Worm (Caenorhabditis elegans) whole organism, L2 larva: ENCODE results near the gene C52B9.10.
A peak's percentile ranks its signal among the peaks of the same experiment; 100 is the strongest.

Experiments
- C34F6.9 ChIP-seq: fragments of 150-350 bp; optimal IDR thresholded peaks from 2 replicates; lab custom pipeline; 2014; ENCODE audit warnings: missing biosample characterization, missing genetic modification characterization
- F13H6.1 ChIP-seq: sonication (generic microtip); optimal IDR thresholded peaks from 2 replicates; lab custom pipeline; 2016; ENCODE audit warnings: missing genetic modification characterization, missing compliant biosample characterization
- R02D3.7 ChIP-seq: fragments of 150-350 bp; optimal IDR thresholded peaks from 2 replicates; lab custom pipeline; 2014; ENCODE audit warnings: missing biosample characterization, missing genetic modification characterization
- ZK546.5 ChIP-seq: sonication (generic microtip); optimal IDR thresholded peaks from 2 replicates; lab custom pipeline; 2017; ENCODE audit warnings: missing biosample characterization, missing genetic modification characterization
- aly-2 ChIP-seq: fragments of 150-350 bp; optimal IDR thresholded peaks from 2 replicates; lab custom pipeline; 2014; ENCODE audit warnings: missing biosample characterization, missing genetic modification characterization
- ceh-16 ChIP-seq: fragments of 150-350 bp; optimal IDR thresholded peaks from 2 replicates; lab custom pipeline; 2014; ENCODE audit warnings: missing biosample characterization, missing genetic modification characterization
- ceh-82 ChIP-seq: fragments of 150-350 bp; optimal IDR thresholded peaks from 2 replicates; lab custom pipeline; 2014; ENCODE audit warnings: missing biosample characterization, missing genetic modification characterization
- crh-2 ChIP-seq: sonication (generic microtip); optimal IDR thresholded peaks from 2 replicates; lab custom pipeline; 2017; ENCODE audit warnings: missing biosample characterization, missing genetic modification characterization
- dmd-4 ChIP-seq: sonication (generic microtip); optimal IDR thresholded peaks from 2 replicates; lab custom pipeline; 2017; ENCODE audit warnings: missing biosample characterization, missing genetic modification characterization
- egl-27 ChIP-seq: sonication (generic microtip); optimal IDR thresholded peaks from 3 replicates; lab custom pipeline; 2017; ENCODE audit warnings: missing biosample characterization, missing genetic modification reagents, missing genetic modification characterization
- elt-1 ChIP-seq: fragments of 150-350 bp; optimal IDR thresholded peaks from 2 replicates; lab custom pipeline; 2014; ENCODE audit warnings: missing biosample characterization, missing genetic modification characterization
- fos-1 ChIP-seq: fragments of 150-350 bp; optimal IDR thresholded peaks from 2 replicates; lab custom pipeline; 2014; ENCODE audit warnings: missing biosample characterization, missing genetic modification characterization
- gmeb-1 ChIP-seq: fragments of 150-350 bp; optimal IDR thresholded peaks from 2 replicates; lab custom pipeline; 2014; ENCODE audit warnings: missing biosample characterization, missing genetic modification characterization
- lin-11 ChIP-seq: fragments of 150-350 bp; sonication (generic microtip); optimal IDR thresholded peaks from 2 replicates; lab custom pipeline; 2014; ENCODE audit warnings: missing biosample characterization, missing genetic modification characterization, inconsistent platforms, mixed read lengths
- lin-13 ChIP-seq: fragments of 150-350 bp; optimal IDR thresholded peaks from 2 replicates; lab custom pipeline; 2014; ENCODE audit warnings: missing biosample characterization, missing genetic modification reagents, missing genetic modification characterization
- lin-39 ChIP-seq: fragments of 150-350 bp; optimal IDR thresholded peaks from 2 replicates; lab custom pipeline; 2014; ENCODE audit warnings: missing biosample characterization, missing genetic modification reagents, missing genetic modification characterization
- lsy-2 ChIP-seq, 2 experiments: fragments of 150-350 bp in 1 of 2; sonication (generic microtip) in 1 of 2; optimal IDR thresholded peaks; 2 replicates each; lab custom pipeline; 2014 to 2017; ENCODE audit warnings: missing biosample characterization in 2 of 2, missing genetic modification characterization in 2 of 2
- mbf-1 ChIP-seq: sonication (generic microtip); optimal IDR thresholded peaks from 2 replicates; lab custom pipeline; 2017; ENCODE audit warnings: missing biosample characterization, missing genetic modification characterization
- mdl-1 ChIP-seq, 2 experiments: fragments of 150-350 bp in 1 of 2; sonication (generic microtip) in 1 of 2; optimal IDR thresholded peaks; 2 replicates each; lab custom pipeline; 2017; ENCODE audit warnings: missing biosample characterization in 2 of 2, missing genetic modification characterization in 2 of 2
- nhr-10 ChIP-seq: sonication (generic microtip); optimal IDR thresholded peaks from 2 replicates; lab custom pipeline; 2017; ENCODE audit warnings: missing biosample characterization, missing genetic modification characterization
- nhr-129 ChIP-seq: fragments of 150-350 bp; optimal IDR thresholded peaks from 2 replicates; lab custom pipeline; 2014; ENCODE audit warnings: missing biosample characterization, missing genetic modification characterization
- nhr-25 ChIP-seq: fragments of 150-350 bp; sonication (generic microtip); optimal IDR thresholded peaks from 3 replicates; lab custom pipeline; 2014; ENCODE audit warnings: missing biosample characterization, missing genetic modification characterization
- nhr-6 ChIP-seq: fragments of 150-350 bp; optimal IDR thresholded peaks from 2 replicates; lab custom pipeline; 2014; ENCODE audit warnings: missing biosample characterization, missing genetic modification characterization
- nhr-77 ChIP-seq: fragments of 150-350 bp; optimal IDR thresholded peaks from 2 replicates; lab custom pipeline; 2014; ENCODE audit warnings: missing biosample characterization, missing genetic modification characterization
- sem-4 ChIP-seq: fragments of 150-350 bp; optimal IDR thresholded peaks from 2 replicates; lab custom pipeline; 2014; ENCODE audit warnings: missing biosample characterization, missing genetic modification reagents, missing genetic modification characterization
- skn-1 ChIP-seq: sonication (generic microtip); optimal IDR thresholded peaks from 2 replicates; lab custom pipeline; 2017; ENCODE audit warnings: missing biosample characterization, missing genetic modification characterization
- sma-3 ChIP-seq: sonication (generic microtip); optimal IDR thresholded peaks from 2 replicates; lab custom pipeline; 2016; ENCODE audit warnings: missing genetic modification reagents, missing genetic modification characterization, missing compliant biosample characterization
- sma-9 ChIP-seq, 2 experiments: fragments of 150-350 bp in 1 of 2; sonication (generic microtip) in 1 of 2; optimal IDR thresholded peaks; 2 replicates each; lab custom pipeline; 2014 to 2016; ENCODE audit warnings: missing genetic modification characterization in 2 of 2, mild to moderate bottlenecking in 1 of 2, missing biosample characterization in 1 of 2, missing compliant biosample characterization in 1 of 2, missing genetic modification reagents in 1 of 2, moderate library complexity in 1 of 2
- unc-39 ChIP-seq: fragments of 150-350 bp; optimal IDR thresholded peaks from 2 replicates; lab custom pipeline; 2014; ENCODE audit warnings: missing biosample characterization, missing genetic modification characterization
- unc-55 ChIP-seq: fragments of 150-350 bp; sonication (generic microtip); optimal IDR thresholded peaks from 3 replicates; lab custom pipeline; 2014; ENCODE audit warnings: missing biosample characterization, missing genetic modification reagents, missing genetic modification characterization
- unc-62 ChIP-seq: fragments of 150-350 bp; optimal IDR thresholded peaks from 2 replicates; lab custom pipeline; 2014; ENCODE audit warnings: missing biosample characterization, missing genetic modification reagents, missing genetic modification characterization
- zag-1 ChIP-seq: fragments of 150-350 bp; optimal IDR thresholded peaks from 2 replicates; lab custom pipeline; 2014; ENCODE audit warnings: missing biosample characterization, missing genetic modification characterization
- ztf-1 ChIP-seq: fragments of 200-800 bp; sonication (Bioruptor generic); conservative IDR thresholded peaks from 2 replicates; pipeline ENCODE4 v1.3.6; 2022; ENCODE audit warnings: missing genetic modification characterization, missing compliant biosample characterization

C52B9.10 gene

DNA sequence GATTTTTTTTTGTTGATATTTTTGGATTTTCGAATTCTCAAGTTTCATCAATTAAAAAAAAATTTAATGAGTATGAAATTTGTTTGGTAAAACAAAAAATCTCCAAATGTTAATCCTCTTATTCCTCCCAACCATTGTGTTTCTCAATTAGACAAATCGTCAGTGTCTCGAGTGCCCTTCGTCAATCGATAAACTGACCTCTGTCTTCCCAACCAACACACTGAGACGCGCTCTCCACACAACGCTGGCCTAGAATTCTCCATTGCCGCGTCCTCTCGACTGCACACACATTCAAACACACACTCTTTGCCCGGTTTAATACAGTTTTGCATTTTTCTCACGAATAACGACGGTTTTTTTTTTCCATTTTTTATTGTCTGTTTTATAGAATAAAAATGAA lies 18.9 kb upstream of the C52B9.10 start, which contains the start of gene taf-11.1:
TSS of gene taf-11.1 (plus strand) at position 389 of the 400 bp plus-strand sequence.
- TF ChIP-seq fos-1 (tag; lab: Kevin White, UChicago) (peak; percentile 27), sma-9 (GFP tag; optimal IDR thresholded peaks at IDR 0.05; lab: Kevin White, UChicago) (no peak), sma-9 (tag; optimal IDR thresholded peaks at IDR 0.05; lab: Kevin White, UChicago) (no peak), sem-4 (tag; lab: Kevin White, UChicago) (no peak), lin-13 (no peak), ZK546.5 (no peak), aly-2 (tag; lab: Kevin White, UChicago) (no peak), C34F6.9 (tag; lab: Kevin White, UChicago) (peak; percentile 22), lin-11 (tag; lab: Kevin White, UChicago) (no peak), nhr-129 (tag; lab: Kevin White, UChicago) (peak; percentile 50), sma-3 (no peak), lsy-2 (tag; optimal IDR thresholded peaks at IDR 0.05; lab: Kevin White, UChicago) (peak in 1 of 2 experiments; percentile 50), crh-2 (peak; percentile 54), zag-1 (tag; lab: Kevin White, UChicago) (no peak), dmd-4 (tag; lab: Kevin White, UChicago) (no peak), nhr-77 (tag; lab: Kevin White, UChicago) (no peak), unc-55 (GFP tag; lab: Kevin White, UChicago) (peak; percentile 7), ceh-82 (tag; lab: Kevin White, UChicago) (no peak)

DNA sequence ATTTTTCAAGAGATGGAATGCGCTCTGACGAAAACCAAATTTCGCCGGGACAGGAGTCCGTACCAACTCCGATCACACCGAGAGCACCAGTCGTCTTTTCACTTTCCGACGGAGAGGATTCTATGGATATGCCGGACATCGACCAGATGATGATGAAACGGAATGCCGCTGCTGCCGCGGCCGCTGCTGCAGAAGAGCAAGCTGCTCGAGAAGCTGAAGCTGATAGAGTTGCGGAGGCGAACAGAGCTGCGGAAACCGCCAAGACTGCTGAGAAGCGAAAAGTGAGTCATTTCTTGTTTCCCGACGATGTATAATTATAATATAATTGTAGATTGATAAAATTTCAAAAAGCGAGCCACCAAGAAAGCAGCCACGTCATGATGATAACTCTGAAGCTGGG lies 18.3 kb upstream of the C52B9.10 start:
- TF ChIP-seq nhr-10 (no peak), zag-1 (tag; lab: Kevin White, UChicago) (no peak), ztf-1 (no peak), R02D3.7 (tag; lab: Kevin White, UChicago) (no peak), unc-39 (tag; lab: Kevin White, UChicago) (no peak), lin-13 (no peak)

DNA sequence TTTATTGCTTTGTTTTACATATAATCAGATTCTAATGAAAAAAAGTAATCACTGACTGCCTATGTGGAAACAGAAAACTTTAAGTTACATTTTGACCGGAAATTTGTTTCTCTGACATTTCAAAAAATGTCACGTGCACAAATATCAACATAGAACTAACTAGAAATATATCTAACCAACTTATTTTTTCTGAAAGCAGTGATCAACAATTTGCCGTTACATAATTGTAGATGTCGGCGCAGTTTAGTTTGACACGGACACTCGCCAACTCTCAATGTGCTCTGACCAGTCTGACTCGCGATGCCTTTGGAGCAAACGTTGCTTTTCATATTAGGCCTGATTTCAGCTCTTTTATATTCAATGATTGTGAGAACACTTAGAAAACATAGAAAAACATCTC lies 17.0 kb upstream of the C52B9.10 start, which contains the start of gene srv-6:
TSS of gene srv-6 (plus strand) at position 301 of the 400 bp plus-strand sequence.
- TF ChIP-seq ceh-16 (tag; lab: Kevin White, UChicago) (no peak), sma-3 (no peak), lin-11 (tag; lab: Kevin White, UChicago) (no peak), nhr-10 (no peak), unc-39 (tag; lab: Kevin White, UChicago) (no peak), F13H6.1 (no peak), skn-1 (no peak), lin-39 (tag; lab: Kevin White, UChicago) (no peak), unc-62 (no peak), mbf-1 (no peak)

DNA sequence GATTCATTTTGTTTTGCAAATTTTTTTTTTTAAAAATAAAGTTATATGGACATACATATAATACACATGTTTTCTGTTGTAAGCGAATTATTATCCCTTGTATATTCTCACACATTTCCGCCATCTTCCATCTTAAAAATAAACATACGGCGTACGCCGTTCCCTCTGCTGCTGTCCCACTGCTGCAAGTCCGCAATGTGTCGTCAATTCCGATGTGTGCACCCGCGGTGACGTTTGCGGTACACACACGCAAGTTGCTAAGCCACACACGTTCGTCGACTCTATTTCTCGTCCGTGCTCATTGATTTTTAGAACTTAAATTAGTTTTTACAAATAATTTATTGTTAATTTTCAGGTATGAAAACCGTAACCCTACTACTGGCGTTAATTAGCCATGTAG lies 13.4 kb upstream of the C52B9.10 start, which contains the start of gene C52B9.4:
TSS of gene C52B9.4 (plus strand) at position 356 of the 400 bp plus-strand sequence.
- TF ChIP-seq egl-27 (tag; lab: Kevin White, UChicago), result peak; percentile 14
- TF ChIP-seq nhr-129 (tag; lab: Kevin White, UChicago), result peak; percentile 35
- peak; percentile 39 for TF ChIP-seq F13H6.1
- TF ChIP-seq unc-55 (GFP tag; lab: Kevin White, UChicago), result peak; percentile 50
- peak; percentile 48 for TF ChIP-seq sma-3
- TF ChIP-seq fos-1 (tag; lab: Kevin White, UChicago), result peak; percentile 7
- TF ChIP-seq lsy-2 (tag; optimal IDR thresholded peaks at IDR 0.05; lab: Kevin White, UChicago), result peak in 1 of 2 experiments; percentile 56
- peak; percentile 19 for TF ChIP-seq gmeb-1 (tag; lab: Kevin White, UChicago)
- TF ChIP-seq sma-9 (GFP tag; optimal IDR thresholded peaks at IDR 0.05; lab: Kevin White, UChicago), result peak; percentile 42
- TF ChIP-seq sma-9 (tag; optimal IDR thresholded peaks at IDR 0.05; lab: Kevin White, UChicago), result no peak
- TF ChIP-seq sem-4 (tag; lab: Kevin White, UChicago), result no peak
- no peak for TF ChIP-seq elt-1
- no peak for TF ChIP-seq nhr-6 (tag; lab: Kevin White, UChicago)
- TF ChIP-seq crh-2, result peak; percentile 84
- TF ChIP-seq mdl-1 (tag; optimal IDR thresholded peaks at IDR 0.05; lab: Kevin White, UChicago), result no peak
- peak; percentile 9 for TF ChIP-seq nhr-25
- TF ChIP-seq lin-11 (tag; lab: Kevin White, UChicago), result peak; percentile 40
- TF ChIP-seq C34F6.9 (tag; lab: Kevin White, UChicago), result peak; percentile 45

DNA sequence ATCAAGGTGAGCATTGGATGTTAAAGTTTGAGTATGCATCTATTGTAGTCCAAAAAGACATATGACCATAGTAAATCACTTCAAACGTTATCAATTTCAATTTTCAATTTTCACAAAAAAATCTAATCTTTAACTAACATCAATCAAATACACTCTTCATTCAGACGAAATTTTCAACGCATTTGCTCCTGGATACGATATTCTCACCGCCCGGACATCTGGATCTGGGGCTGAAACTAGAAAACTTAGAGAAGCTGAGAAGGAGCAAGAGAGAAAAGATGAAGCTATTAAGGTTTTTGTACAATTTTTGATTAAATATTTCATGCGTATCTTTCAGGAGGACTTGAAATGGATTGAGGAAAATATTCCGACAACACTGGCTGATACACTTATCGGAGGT lies 9.9 kb upstream of the C52B9.10 start:
- TF ChIP-seq unc-62, result no peak
- no peak for TF ChIP-seq lsy-2 (tag; optimal IDR thresholded peaks at IDR 0.05; lab: Kevin White, UChicago)
- no peak for TF ChIP-seq lin-39 (tag; lab: Kevin White, UChicago)
